Fruit fly (Drosophila melanogaster) Kc167 (cell line): Measurements from ENCODE around the gene MRP.

ENCODE experiments used
- Myc ChIP-seq: fragments of >200 bp; optimal IDR thresholded peaks from 2 replicates; lab custom pipeline; 2017; ENCODE audit warnings: missing external identifiers
- Sin3A ChIP-seq: fragments of >200 bp; optimal IDR thresholded peaks from 2 replicates; lab custom pipeline; 2018; ENCODE audit warnings: missing external identifiers
- h ChIP-seq: fragments of >200 bp; optimal IDR thresholded peaks from 3 replicates; lab custom pipeline; 2018; ENCODE audit warnings: missing external identifiers
- insv ChIP-seq: fragments of >200 bp; optimal IDR thresholded peaks from 3 replicates; lab custom pipeline; 2018; ENCODE audit warnings: missing external identifiers
- psq ChIP-seq: fragments of >200 bp; optimal IDR thresholded peaks from 2 replicates; lab custom pipeline; 2017; ENCODE audit warnings: missing external identifiers
- ttk ChIP-seq: sonication (Bioruptor generic); optimal IDR thresholded peaks from 2 replicates; lab custom pipeline; 2017; ENCODE audit warnings: missing external identifiers

Gene MRP

dm6 chr2L:12697223-12697622 lies 21.6 kb upstream of the MRP start, which contains the start of gene CG5781:
TSS of gene CG5781 (minus strand) at chr2L:12697323.
- TF ChIP-seq ttk (no peak), Sin3A (lab: Kevin White, UChicago) (no peak), psq (lab: Kevin White, UChicago) (no peak), insv (no peak), h (lab: Kevin White, UChicago) (no peak), Myc (lab: Kevin White, UChicago) (no peak)

dm6 chr2L:12700381-12700963 lies 18.4 kb upstream of the MRP start, which contains the start of gene CG17036:
TSS of gene CG17036 (minus strand) at chr2L:12700746.
- no peak for TF ChIP-seq Myc (lab: Kevin White, UChicago)
- TF ChIP-seq insv: no peak
- no peak for TF ChIP-seq Sin3A (lab: Kevin White, UChicago)
- no peak for TF ChIP-seq h (lab: Kevin White, UChicago)
- TF ChIP-seq psq (lab: Kevin White, UChicago): no peak
- no peak for TF ChIP-seq ttk

dm6 chr2L:12701498-12701897 lies 17.3 kb upstream of the MRP start:
- TF ChIP-seq Sin3A (lab: Kevin White, UChicago) (no peak), ttk (no peak), Myc (lab: Kevin White, UChicago) (no peak), insv (no peak), psq (lab: Kevin White, UChicago) (no peak), h (lab: Kevin White, UChicago) (no peak)

- TF ChIP-seq h (lab: Kevin White, UChicago) (no peak), insv (no peak), psq (lab: Kevin White, UChicago) (no peak), Myc (lab: Kevin White, UChicago) (no peak), ttk (no peak)
These were observed 14.4 kb upstream of the MRP start, which contains the start of the genes CG5776 and spict for dm6 chr2L:12704418-12704920. TSS of gene CG5776 (minus strand) at chr2L:12704451. TSS of gene spict (plus strand) at chr2L:12704725.

dm6 chr2L:12705376-12705775 lies 13.5 kb upstream of the MRP start:
- TF ChIP-seq insv (no peak), ttk (no peak), Sin3A (lab: Kevin White, UChicago) (no peak), Myc (lab: Kevin White, UChicago) (no peak), psq (lab: Kevin White, UChicago) (no peak), h (lab: Kevin White, UChicago) (no peak)

- TF ChIP-seq insv (no peak), h (lab: Kevin White, UChicago) (no peak), Myc (lab: Kevin White, UChicago) (no peak), ttk (no peak), Sin3A (lab: Kevin White, UChicago) (no peak), psq (lab: Kevin White, UChicago) (no peak)
These were observed 11.3 kb upstream of the MRP start, which contains the start of the genes CG6180 and CG15484 for dm6 chr2L:12707540-12707939. TSS of gene CG6180 (plus strand) at chr2L:12707661. TSS of gene CG15484 (minus strand) at chr2L:12707711.

dm6 chr2L:12708576-12708975 lies 10.3 kb upstream of the MRP start:
- TF ChIP-seq insv (no peak), psq (lab: Kevin White, UChicago) (no peak), ttk (no peak), Myc (lab: Kevin White, UChicago) (no peak), h (lab: Kevin White, UChicago) (no peak)

- TF ChIP-seq h (lab: Kevin White, UChicago) (no peak), ttk (no peak), insv (no peak), psq (lab: Kevin White, UChicago) (no peak), Myc (lab: Kevin White, UChicago) (no peak), Sin3A (lab: Kevin White, UChicago) (no peak)
These were observed 6.6 kb upstream of the MRP start for dm6 chr2L:12712255-12712654.

- TF ChIP-seq h (lab: Kevin White, UChicago) (no peak), ttk (no peak), insv (no peak), psq (lab: Kevin White, UChicago) (no peak), Sin3A (lab: Kevin White, UChicago) (no peak), Myc (lab: Kevin White, UChicago) (no peak)
These were observed 6.0 kb upstream of the MRP start, which contains the start of gene CG5787 for dm6 chr2L:12712852-12713251. TSS of gene CG5787 (minus strand) at chr2L:12712952.

dm6 chr2L:12719712-12720429 lies 1.0 kb downstream of the MRP start:
- TF ChIP-seq h (lab: Kevin White, UChicago): no peak
- no peak for TF ChIP-seq Myc (lab: Kevin White, UChicago)
- no peak for TF ChIP-seq psq (lab: Kevin White, UChicago)
- TF ChIP-seq Sin3A (lab: Kevin White, UChicago): no peak
- TF ChIP-seq insv: no peak
- TF ChIP-seq ttk: no peak

- TF ChIP-seq ttk: peak; percentile 95
- TF ChIP-seq h (lab: Kevin White, UChicago): no peak
- no peak for TF ChIP-seq Sin3A (lab: Kevin White, UChicago)
These were observed 1.9 kb downstream of the MRP start for dm6 chr2L:12720430-12721396.
